Worm (Caenorhabditis elegans) whole organism, L4/young adult: ENCODE measurements around the gene F56F11.1.

ENCODE experiments used
- W03F9.2 ChIP-seq: fragments of 150-350 bp; optimal IDR thresholded peaks from 2 replicates; lab custom pipeline; 2014; ENCODE audit warnings: missing biosample characterization, missing genetic modification characterization
- dao-5 ChIP-seq: sonication (generic microtip); optimal IDR thresholded peaks from 2 replicates; lab custom pipeline; 2016; ENCODE audit warnings: missing genotype, missing genetic modification characterization, moderate library complexity, missing compliant biosample characterization
- him-1 ChIP-seq: sonication (generic microtip); optimal IDR thresholded peaks from 2 replicates; lab custom pipeline; 2016; ENCODE audit warnings: missing genotype, missing genetic modification reagents, missing genetic modification characterization, missing compliant biosample characterization

DNA sequence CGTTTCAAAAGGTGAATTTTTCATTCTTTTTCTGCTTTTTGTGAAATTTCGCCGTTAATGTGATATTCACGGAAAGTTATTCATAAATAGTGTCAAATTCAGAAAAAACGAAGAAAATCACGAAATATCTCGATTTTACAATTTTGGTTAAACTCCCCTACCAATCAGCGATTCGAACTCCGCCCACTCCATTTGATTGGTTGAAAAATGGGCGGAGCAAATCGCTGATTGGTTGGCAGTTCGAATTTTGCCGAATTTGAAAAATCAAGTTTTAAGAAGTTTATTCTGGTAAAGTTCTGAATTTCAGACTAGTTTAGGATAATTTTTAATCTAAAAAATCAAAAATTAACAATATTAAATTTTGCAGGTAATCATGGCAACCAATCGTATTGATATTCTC is 26.9 kb upstream of the F56F11.1 start:
- TF ChIP-seq W03F9.2 (tag; lab: Kevin White, UChicago): no peak
- no peak for TF ChIP-seq dao-5 (tag; lab: Kevin White, UChicago)
- TF ChIP-seq him-1 (tag; lab: Kevin White, UChicago): no peak
